Worm (Caenorhabditis elegans) whole organism, young adult: ENCODE data around the gene sre-9.

Experiments
- B0035.1 ChIP-seq: sonication (generic microtip); optimal IDR thresholded peaks from 2 replicates; lab custom pipeline; 2016; ENCODE audit warnings: missing genetic modification characterization, mild to moderate bottlenecking, missing compliant biosample characterization, missing genotype, missing genetic modification reagents
- C17E4.6 ChIP-seq: fragments of 200-800 bp; sonication (Bioruptor generic); IDR thresholded peaks from 2 replicates; pipeline ENCODE4 v1.3.6; 2022; ENCODE audit warnings: missing genetic modification reagents, missing genetic modification characterization, missing compliant biosample characterization
- F22D6.2 ChIP-seq: sonication (generic microtip); optimal IDR thresholded peaks from 2 replicates; lab custom pipeline; 2016; ENCODE audit warnings: mild to moderate bottlenecking, missing genetic modification characterization, missing compliant biosample characterization
- F37B4.10 ChIP-seq: fragments of 200-800 bp; sonication (Bioruptor generic); IDR thresholded peaks from 2 replicates; pipeline ENCODE4 v1.3.6; 2022; ENCODE audit warnings: missing genetic modification characterization, missing compliant biosample characterization
- F49E8.2 ChIP-seq: sonication (generic microtip); optimal IDR thresholded peaks from 3 replicates; lab custom pipeline; 2017; ENCODE audit warnings: missing genetic modification characterization, mild to moderate bottlenecking, missing compliant biosample characterization, antibody characterized with exemption, moderate library complexity; ENCODE audit not compliant: insufficient read depth
- F57C9.4 ChIP-seq: sonication (generic microtip); optimal IDR thresholded peaks from 2 replicates; lab custom pipeline; 2017; ENCODE audit warnings: mild to moderate bottlenecking, missing genetic modification characterization, missing compliant biosample characterization
- K12H6.12 ChIP-seq: fragments of 200-800 bp; sonication (Bioruptor generic); optimal IDR thresholded peaks from 2 replicates; lab custom pipeline; 2018; ENCODE audit warnings: mild to moderate bottlenecking, missing genetic modification characterization, missing compliant biosample characterization
- T07F8.4 ChIP-seq: sonication (generic microtip); optimal IDR thresholded peaks from 2 replicates; lab custom pipeline; 2016; ENCODE audit warnings: mild to moderate bottlenecking, missing genetic modification characterization, moderate library complexity, missing compliant biosample characterization
- Y53F4B.3 ChIP-seq: fragments of 200-800 bp; sonication (Bioruptor generic); IDR thresholded peaks from 2 replicates; pipeline ENCODE4 v1.3.6; 2022; ENCODE audit warnings: missing genetic modification reagents, missing genetic modification characterization, missing compliant biosample characterization
- Y67H2A.10 ChIP-seq: fragments of 200-800 bp; sonication (Bioruptor generic); conservative IDR thresholded peaks from 2 replicates; pipeline ENCODE4 v1.3.6; 2022; ENCODE audit warnings: missing genetic modification reagents, missing genetic modification characterization, missing compliant biosample characterization
- attf-5 ChIP-seq: fragments of 200-800 bp; sonication (Bioruptor generic); optimal IDR thresholded peaks from 2 replicates; lab custom pipeline; 2018; ENCODE audit warnings: mild to moderate bottlenecking, missing genetic modification characterization, missing compliant biosample characterization
- ccch-3 ChIP-seq: fragments of 200-800 bp; sonication (Bioruptor generic); optimal IDR thresholded peaks from 2 replicates; lab custom pipeline; 2018; ENCODE audit warnings: mild to moderate bottlenecking, missing genetic modification characterization, missing compliant biosample characterization
- ceh-100 ChIP-seq: fragments of 200-800 bp; sonication (Bioruptor generic); IDR thresholded peaks from 2 replicates; pipeline ENCODE4 v1.3.6; 2022; ENCODE audit warnings: missing genetic modification reagents, missing genetic modification characterization, missing compliant biosample characterization
- ceh-27 ChIP-seq: fragments of 200-800 bp; sonication (Bioruptor generic); optimal IDR thresholded peaks from 2 replicates; lab custom pipeline; 2018; ENCODE audit warnings: mild to moderate bottlenecking, missing genetic modification characterization, moderate library complexity, missing compliant biosample characterization
- ceh-58 ChIP-seq: fragments of 200-800 bp; sonication (Bioruptor generic); IDR thresholded peaks from 2 replicates; pipeline ENCODE4 v1.3.6; 2022; ENCODE audit warnings: missing genetic modification characterization, missing compliant biosample characterization
- ceh-91 ChIP-seq: fragments of 200-800 bp; sonication (Bioruptor generic); IDR thresholded peaks from 2 replicates; pipeline ENCODE4 v1.3.6; 2022; ENCODE audit warnings: missing genetic modification reagents, missing genetic modification characterization, missing compliant biosample characterization
- chd-7 ChIP-seq: sonication (generic microtip); optimal IDR thresholded peaks from 2 replicates; lab custom pipeline; 2016; ENCODE audit warnings: mild to moderate bottlenecking, missing genetic modification characterization, moderate library complexity, missing compliant biosample characterization
- egl-44 ChIP-seq: fragments of 200-800 bp; sonication (Bioruptor generic); IDR thresholded peaks from 2 replicates; pipeline ENCODE4 v1.3.6; 2022; ENCODE audit warnings: missing genetic modification reagents, missing genetic modification characterization, missing compliant biosample characterization
- fkh-3 ChIP-seq: sonication (generic microtip); optimal IDR thresholded peaks from 2 replicates; lab custom pipeline; 2016; ENCODE audit warnings: mild to moderate bottlenecking, missing genetic modification characterization, missing compliant biosample characterization
- him-1 ChIP-seq: sonication (generic microtip); optimal IDR thresholded peaks from 2 replicates; lab custom pipeline; 2016; ENCODE audit warnings: missing genotype, missing genetic modification reagents, missing genetic modification characterization, missing compliant biosample characterization
- hlh-26 ChIP-seq: fragments of 200-800 bp; sonication (Bioruptor generic); conservative IDR thresholded peaks from 2 replicates; pipeline ENCODE4 v1.3.6; 2022; ENCODE audit warnings: missing genetic modification reagents, missing genetic modification characterization, missing compliant biosample characterization
- lag-1 ChIP-seq: fragments of 200-800 bp; sonication (Bioruptor generic); IDR thresholded peaks from 2 replicates; pipeline ENCODE4 v1.3.6; 2022; ENCODE audit warnings: missing genetic modification reagents, missing genetic modification characterization, missing compliant biosample characterization
- let-526 ChIP-seq: fragments of 200-800 bp; sonication (Bioruptor generic); IDR thresholded peaks from 2 replicates; pipeline ENCODE4 v1.3.6; 2022; ENCODE audit warnings: missing genetic modification reagents, missing genetic modification characterization, missing compliant biosample characterization
- let-607 ChIP-seq, 2 experiments: fragments of 200-800 bp in 1 of 2; sonication (Bioruptor generic) in 1 of 2; sonication (generic microtip) in 1 of 2; optimal IDR thresholded peaks; 2 replicates each; lab custom pipeline; 2016 to 2018; ENCODE audit warnings: mild to moderate bottlenecking in 2 of 2, missing compliant biosample characterization in 2 of 2, missing genetic modification characterization in 2 of 2, moderate library complexity in 2 of 2, missing genotype in 1 of 2
- lin-40 ChIP-seq: sonication (generic microtip); optimal IDR thresholded peaks from 2 replicates; lab custom pipeline; 2016; ENCODE audit warnings: missing genetic modification characterization, mild to moderate bottlenecking, missing compliant biosample characterization, missing genotype, missing genetic modification reagents
- madf-10 ChIP-seq: sonication (generic microtip); optimal IDR thresholded peaks from 2 replicates; lab custom pipeline; 2016; ENCODE audit warnings: mild to moderate bottlenecking, missing genetic modification characterization, missing compliant biosample characterization
- madf-3 ChIP-seq: fragments of 200-800 bp; sonication (Bioruptor generic); IDR thresholded peaks from 2 replicates; pipeline ENCODE4 v1.3.6; 2022; ENCODE audit warnings: missing genetic modification reagents, missing genetic modification characterization, missing compliant biosample characterization
- nfya-1 ChIP-seq: sonication (generic microtip); optimal IDR thresholded peaks from 2 replicates; lab custom pipeline; 2017; ENCODE audit warnings: antibody characterized with exemption, missing compliant biosample characterization, missing genetic modification characterization, borderline replicate concordance; ENCODE audit not compliant: insufficient read depth
- nfyb-1 ChIP-seq: fragments of 200-800 bp; sonication (Bioruptor generic); IDR thresholded peaks from 2 replicates; pipeline ENCODE4 v1.3.6; 2022; ENCODE audit warnings: missing genetic modification reagents, missing genetic modification characterization, missing compliant biosample characterization
- nhr-179 ChIP-seq: sonication (generic microtip); optimal IDR thresholded peaks from 2 replicates; lab custom pipeline; 2016; ENCODE audit warnings: mild to moderate bottlenecking, missing genetic modification characterization, missing compliant biosample characterization
- nhr-80 ChIP-seq: sonication (generic microtip); optimal IDR thresholded peaks from 2 replicates; lab custom pipeline; 2016; ENCODE audit warnings: missing genetic modification characterization, missing compliant biosample characterization
- rcor-1 ChIP-seq: fragments of 200-800 bp; sonication (Bioruptor generic); IDR thresholded peaks from 2 replicates; pipeline ENCODE4 v1.3.6; 2022; ENCODE audit warnings: missing genetic modification reagents, missing genetic modification characterization, missing compliant biosample characterization
- rec-8 ChIP-seq, 2 experiments: sonication (generic microtip); optimal IDR thresholded peaks; 2 replicates each; lab custom pipeline; 2016; ENCODE audit warnings: mild to moderate bottlenecking in 2 of 2, missing genetic modification characterization in 2 of 2, missing genetic modification reagents in 2 of 2, missing genotype in 2 of 2, missing biosample characterization in 1 of 2, missing compliant biosample characterization in 1 of 2, moderate library complexity in 1 of 2
- rpc-1 ChIP-seq, 2 experiments: fragments of 150-350 bp in 1 of 2; sonication (generic microtip) in 1 of 2; optimal IDR thresholded peaks; 2 replicates each; lab custom pipeline; 2014 to 2018; ENCODE audit warnings: missing biosample characterization in 1 of 2, missing genetic modification characterization in 1 of 2, missing genetic modification reagents in 1 of 2, missing genotype in 1 of 2
- sdz-38 ChIP-seq: sonication (generic microtip); optimal IDR thresholded peaks from 2 replicates; lab custom pipeline; 2016; ENCODE audit warnings: missing genotype, missing genetic modification characterization, missing compliant biosample characterization
- sea-2 ChIP-seq: fragments of 200-800 bp; sonication (Bioruptor generic); IDR thresholded peaks from 2 replicates; pipeline ENCODE4 v1.3.6; 2022; ENCODE audit warnings: missing genetic modification characterization, missing compliant biosample characterization
- snpc-4 ChIP-seq, 5 experiments: fragments of 150-350 bp in 1 of 5; sonication (generic microtip) in 4 of 5; optimal IDR thresholded peaks; 2 replicates each; lab custom pipeline; 2014 to 2018; ENCODE audit warnings: missing genetic modification characterization in 5 of 5, missing biosample characterization in 3 of 5, antibody characterized with exemption in 2 of 5, mild to moderate bottlenecking in 2 of 5, missing compliant biosample characterization in 2 of 5, missing genotype in 2 of 5, moderate library complexity in 2 of 5, missing genetic modification reagents in 1 of 5
- tbp1 ChIP-seq: fragments of 200-800 bp; sonication (Bioruptor generic); optimal IDR thresholded peaks from 2 replicates; lab custom pipeline; 2018; ENCODE audit warnings: mild to moderate bottlenecking, missing genetic modification characterization, missing compliant biosample characterization
- ztf-18 ChIP-seq: sonication (generic microtip); optimal IDR thresholded peaks from 2 replicates; lab custom pipeline; 2016; ENCODE audit warnings: missing genotype, mild to moderate bottlenecking, missing genetic modification characterization, missing compliant biosample characterization
- ztf-25 ChIP-seq: fragments of 200-800 bp; sonication (Bioruptor generic); IDR thresholded peaks from 2 replicates; pipeline ENCODE4 v1.3.6; 2022; ENCODE audit warnings: missing genetic modification reagents, missing genetic modification characterization, missing compliant biosample characterization

sre-9 gene

ce11 chrV:3916480-3916879, 21.7 kb downstream of the sre-9 start, which contains the start of gene srx-67:
TSS of gene srx-67 (plus strand) at chrV:3916780.
- TF ChIP-seq nfyb-1 (no peak), sea-2 (GFP tag; lab: Robert Waterston, UW) (no peak), F49E8.2 (tag; lab: Kevin White, UChicago) (no peak)
- TF ChIP-seq, all 124 proteins: peak for 0

- TF ChIP-seq chd-7 (tag; lab: Kevin White, UChicago) = no peak
- no peak for TF ChIP-seq Y67H2A.10 (GFP tag; lab: Robert Waterston, UW)
- no peak for TF ChIP-seq rec-8 (tag; optimal IDR thresholded peaks at IDR 0.05; lab: Kevin White, UChicago)
- no peak for TF ChIP-seq ceh-58 (GFP tag; lab: Robert Waterston, UW)
- no peak for TF ChIP-seq tbp1 (GFP tag; lab: Kevin White, UChicago)
Measured at ce11 chrV:3919289-3919688, 24.5 kb downstream of the sre-9 start, which contains the start of gene srx-66. TSS of gene srx-66 (plus strand) at chrV:3919589.

ce11 chrV:3921635-3922034, 26.9 kb downstream of the sre-9 start, which contains the start of gene srx-65:
TSS of gene srx-65 (plus strand) at chrV:3921935.
- no peak for TF ChIP-seq fkh-3 (tag; lab: Kevin White, UChicago)

- 0 out of 2 replicates have a peak, but pooled peaks have one; percentile 45 for TF ChIP-seq madf-3
- no peak for TF ChIP-seq lin-40 (tag; lab: Kevin White, UChicago)
- TF ChIP-seq Y53F4B.3 = no peak
- no peak for TF ChIP-seq lag-1 (GFP tag; lab: Robert Waterston, UW)
- TF ChIP-seq nhr-80 (tag; lab: Kevin White, UChicago) = no peak
- TF ChIP-seq F57C9.4 = no peak
- TF ChIP-seq ceh-91 (GFP tag; lab: Robert Waterston, UW) = no peak
Measured at ce11 chrV:3922547-3922946, 27.8 kb downstream of the sre-9 start.

ce11 chrV:3927522-3927921, 32.8 kb downstream of the sre-9 start:
- TF ChIP-seq rpc-1 (optimal IDR thresholded peaks at IDR 0.05; lab: Kevin White, UChicago) (no peak), rpc-1 (tag; optimal IDR thresholded peaks at IDR 0.05; lab: Kevin White, UChicago) (no peak), C17E4.6 (GFP tag; lab: Robert Waterston, UW) (no peak), madf-10 (tag; lab: Kevin White, UChicago) (no peak), Y67H2A.10 (GFP tag; lab: Robert Waterston, UW) (no peak), ceh-100 (GFP tag; lab: Robert Waterston, UW) (no peak), attf-5 (GFP tag; lab: Kevin White, UChicago) (no peak), ztf-18 (tag; lab: Kevin White, UChicago) (no peak), T07F8.4 (tag; lab: Kevin White, UChicago) (no peak), snpc-4 (GFP tag; optimal IDR thresholded peaks at IDR 0.05; lab: Kevin White, UChicago) (no peak), snpc-4 (tag; optimal IDR thresholded peaks at IDR 0.05; lab: Kevin White, UChicago) (peak in 2 of 4 experiments; percentile 74 to 84), F37B4.10 (0 out of 2 replicates have a peak, but pooled peaks have one; percentile 78), tbp1 (GFP tag; lab: Kevin White, UChicago) (no peak), nfya-1 (tag; lab: Kevin White, UChicago) (no peak), rcor-1 (no peak), K12H6.12 (tag; lab: Kevin White, UChicago) (no peak), sdz-38 (tag; lab: Kevin White, UChicago) (no peak), him-1 (tag; lab: Kevin White, UChicago) (no peak), let-607 (tag; optimal IDR thresholded peaks at IDR 0.05; lab: Kevin White, UChicago) (no peak), ztf-25 (GFP tag; lab: Robert Waterston, UW) (no peak), B0035.1 (tag; lab: Kevin White, UChicago) (no peak), hlh-26 (GFP tag; lab: Robert Waterston, UW) (no peak), lin-40 (tag; lab: Kevin White, UChicago) (no peak), ceh-27 (no peak), let-526 (GFP tag; lab: Robert Waterston, UW) (no peak), egl-44 (GFP tag; lab: Robert Waterston, UW) (no peak), F22D6.2 (tag; lab: Kevin White, UChicago) (no peak), ccch-3 (no peak), nhr-179 (tag; lab: Kevin White, UChicago) (no peak)
